Worm (Caenorhabditis elegans) whole organism, L1 larva: ENCODE measurements around the gene ZK1055.6.
A peak's percentile ranks its signal among the peaks of the same experiment; 100 is the strongest.

Experiments
- C16A3.4 ChIP-seq: fragments of 150-350 bp; optimal IDR thresholded peaks from 2 replicates; lab custom pipeline; 2014; ENCODE audit warnings: missing biosample characterization, missing genetic modification characterization
- alr-1 ChIP-seq: fragments of 200-800 bp; sonication (Bioruptor generic); optimal IDR thresholded peaks from 2 replicates; lab custom pipeline; 2018; ENCODE audit warnings: borderline replicate concordance, mild to moderate bottlenecking, missing genetic modification characterization, missing compliant biosample characterization
- ceh-63 ChIP-seq: fragments of 200-800 bp; sonication (Bioruptor generic); optimal IDR thresholded peaks from 2 replicates; lab custom pipeline; 2018; ENCODE audit warnings: mild to moderate bottlenecking, missing genetic modification characterization, missing compliant biosample characterization
- ceh-8 ChIP-seq: fragments of 200-800 bp; sonication (Bioruptor generic); optimal IDR thresholded peaks from 2 replicates; lab custom pipeline; 2018; ENCODE audit warnings: mild to moderate bottlenecking, missing genetic modification characterization, moderate library complexity, missing compliant biosample characterization
- ceh-82 ChIP-seq, 3 experiments: fragments of 150-350 bp in 1 of 3; sonication (generic microtip) in 2 of 3; optimal IDR thresholded peaks; 2 replicates each; lab custom pipeline; 2014 to 2017; ENCODE audit warnings: missing biosample characterization in 3 of 3, missing genetic modification characterization in 3 of 3
- ceh-88 ChIP-seq: fragments of 200-800 bp; sonication (Bioruptor generic); IDR thresholded peaks from 2 replicates; pipeline ENCODE4 v1.3.6; 2022; ENCODE audit warnings: missing genetic modification characterization, missing compliant biosample characterization
- ceh-90 ChIP-seq: sonication (generic microtip); optimal IDR thresholded peaks from 2 replicates; lab custom pipeline; 2016; ENCODE audit warnings: missing genetic modification characterization, missing compliant biosample characterization
- dpl-1 ChIP-seq, 3 experiments: fragments of 150-350 bp in 2 of 3; sonication (generic microtip) in 1 of 3; optimal IDR thresholded peaks; 2 replicates each; lab custom pipeline; 2014 to 2017; ENCODE audit warnings: missing biosample characterization in 3 of 3, missing genetic modification characterization in 3 of 3, missing genetic modification reagents in 3 of 3
- dsc-1 ChIP-seq: sonication (generic microtip); optimal IDR thresholded peaks from 2 replicates; lab custom pipeline; 2016; ENCODE audit warnings: mild to moderate bottlenecking, missing genetic modification characterization, missing compliant biosample characterization
- efl-3 ChIP-seq: fragments of 200-800 bp; sonication (Bioruptor generic); optimal IDR thresholded peaks from 2 replicates; lab custom pipeline; 2018; ENCODE audit warnings: mild to moderate bottlenecking, missing genetic modification characterization, missing compliant biosample characterization
- elt-2 ChIP-seq: sonication (generic microtip); optimal IDR thresholded peaks from 2 replicates; lab custom pipeline; 2016; ENCODE audit warnings: missing genetic modification characterization, mild to moderate bottlenecking, inconsistent platforms, missing compliant biosample characterization, missing genetic modification reagents
- fkh-10 ChIP-seq: sonication (generic microtip); optimal IDR thresholded peaks from 2 replicates; lab custom pipeline; 2017; ENCODE audit warnings: missing biosample characterization, missing genetic modification reagents, missing genetic modification characterization
- fkh-8 ChIP-seq: sonication (generic microtip); optimal IDR thresholded peaks from 2 replicates; lab custom pipeline; 2016; ENCODE audit warnings: mild to moderate bottlenecking, missing genetic modification characterization, missing compliant biosample characterization
- grh-1 ChIP-seq: fragments of 200-800 bp; sonication (Bioruptor generic); IDR thresholded peaks from 2 replicates; pipeline ENCODE4 v1.3.6; 2022; ENCODE audit warnings: missing genetic modification reagents, missing genetic modification characterization, missing compliant biosample characterization
- hpl-2 ChIP-seq: fragments of 150-350 bp; optimal IDR thresholded peaks from 2 replicates; lab custom pipeline; 2014; ENCODE audit warnings: missing biosample characterization, missing genetic modification reagents, missing genetic modification characterization
- isw-1 ChIP-seq: fragments of 200-800 bp; sonication (Bioruptor generic); IDR thresholded peaks from 2 replicates; pipeline ENCODE4 v1.3.6; 2022; ENCODE audit warnings: missing genetic modification characterization, missing compliant biosample characterization
- lin-13 ChIP-seq: fragments of 150-350 bp; optimal IDR thresholded peaks from 2 replicates; lab custom pipeline; 2014; ENCODE audit warnings: missing biosample characterization, missing genetic modification reagents, missing genetic modification characterization
- lin-14 ChIP-seq: fragments of 200-800 bp; sonication (Bioruptor generic); optimal IDR thresholded peaks from 2 replicates; lab custom pipeline; 2018; ENCODE audit warnings: mild to moderate bottlenecking, missing genetic modification characterization, moderate library complexity, missing compliant biosample characterization
- lin-39 ChIP-seq: fragments of 150-350 bp; optimal IDR thresholded peaks from 2 replicates; lab custom pipeline; 2014; ENCODE audit warnings: missing biosample characterization, missing genetic modification reagents, missing genetic modification characterization
- lir-3 ChIP-seq: sonication (generic microtip); optimal IDR thresholded peaks from 2 replicates; lab custom pipeline; 2016; ENCODE audit warnings: mild to moderate bottlenecking, missing genetic modification characterization, moderate library complexity, missing compliant biosample characterization; ENCODE audit not compliant: poor library complexity
- lsy-2 ChIP-seq, 2 experiments: fragments of 150-350 bp; optimal IDR thresholded peaks; 2 replicates each; lab custom pipeline; 2014; ENCODE audit warnings: missing biosample characterization in 2 of 2, missing genetic modification characterization in 2 of 2
- mab-9 ChIP-seq: fragments of 200-800 bp; sonication (Bioruptor generic); IDR thresholded peaks from 2 replicates; pipeline ENCODE4 v1.3.6; 2022; ENCODE audit warnings: missing genetic modification reagents, missing genetic modification characterization, missing compliant biosample characterization
- mdl-1 ChIP-seq, 2 experiments: fragments of 150-350 bp; optimal IDR thresholded peaks; 2 replicates each; lab custom pipeline; 2014 to 2017; ENCODE audit warnings: missing biosample characterization in 2 of 2, missing genetic modification characterization in 2 of 2, inconsistent platforms in 1 of 2
- mef-2 ChIP-seq: fragments of 150-350 bp; optimal IDR thresholded peaks from 2 replicates; lab custom pipeline; 2014; ENCODE audit warnings: missing biosample characterization, missing genetic modification characterization
- nhr-11 ChIP-seq: fragments of 150-350 bp; optimal IDR thresholded peaks from 2 replicates; lab custom pipeline; 2014; ENCODE audit warnings: missing biosample characterization, missing genetic modification characterization
- nhr-12 ChIP-seq: sonication (generic microtip); optimal IDR thresholded peaks from 2 replicates; lab custom pipeline; 2017; ENCODE audit warnings: missing biosample characterization, missing genetic modification characterization
- nhr-19 ChIP-seq: fragments of 200-800 bp; sonication (Bioruptor generic); conservative IDR thresholded peaks from 2 replicates; pipeline ENCODE4 v1.3.6; 2022; ENCODE audit warnings: missing genetic modification characterization, missing compliant biosample characterization
- nhr-20 ChIP-seq: sonication (generic microtip); optimal IDR thresholded peaks from 2 replicates; lab custom pipeline; 2016; ENCODE audit warnings: mild to moderate bottlenecking, missing genetic modification characterization, missing compliant biosample characterization
- nhr-237 ChIP-seq: fragments of 150-350 bp; optimal IDR thresholded peaks from 2 replicates; lab custom pipeline; 2014; ENCODE audit warnings: missing biosample characterization, missing genetic modification characterization
- nhr-47 ChIP-seq: sonication (generic microtip); optimal IDR thresholded peaks from 2 replicates; lab custom pipeline; 2016; ENCODE audit warnings: mild to moderate bottlenecking, missing genetic modification characterization, moderate library complexity, missing compliant biosample characterization
- nhr-71 ChIP-seq: sonication (generic microtip); optimal IDR thresholded peaks from 2 replicates; lab custom pipeline; 2016; ENCODE audit warnings: mild to moderate bottlenecking, missing genetic modification characterization, moderate library complexity, missing compliant biosample characterization
- nhr-77 ChIP-seq: fragments of 150-350 bp; optimal IDR thresholded peaks from 2 replicates; lab custom pipeline; 2014; ENCODE audit warnings: missing biosample characterization, missing genetic modification characterization
- pag-3 ChIP-seq: sonication (generic microtip); optimal IDR thresholded peaks from 2 replicates; lab custom pipeline; 2017; ENCODE audit warnings: missing genetic modification characterization, mild to moderate bottlenecking, missing compliant biosample characterization, antibody characterized with exemption, borderline replicate concordance; ENCODE audit not compliant: insufficient read depth
- pax-3 ChIP-seq: fragments of 200-800 bp; sonication (Bioruptor generic); optimal IDR thresholded peaks from 2 replicates; lab custom pipeline; 2018; ENCODE audit warnings: mild to moderate bottlenecking, missing genetic modification characterization, moderate library complexity, missing compliant biosample characterization
- skn-1 ChIP-seq: fragments of 150-350 bp; optimal IDR thresholded peaks from 2 replicates; lab custom pipeline; 2014; ENCODE audit warnings: missing biosample characterization, missing genetic modification characterization
- sox-4 ChIP-seq: sonication (generic microtip); optimal IDR thresholded peaks from 2 replicates; lab custom pipeline; 2016; ENCODE audit warnings: missing genetic modification characterization, missing compliant biosample characterization
- sptf-1 ChIP-seq: fragments of 150-350 bp; optimal IDR thresholded peaks from 2 replicates; lab custom pipeline; 2014; ENCODE audit warnings: missing biosample characterization, missing genetic modification characterization
- swsn-7 ChIP-seq: sonication (generic microtip); optimal IDR thresholded peaks from 2 replicates; lab custom pipeline; 2016; ENCODE audit warnings: missing genetic modification characterization, missing compliant biosample characterization
- unc-30 ChIP-seq: sonication (generic microtip); optimal IDR thresholded peaks from 2 replicates; lab custom pipeline; 2017; ENCODE audit warnings: missing biosample characterization, missing genetic modification characterization
- unc-86 ChIP-seq: sonication (generic microtip); optimal IDR thresholded peaks from 2 replicates; lab custom pipeline; 2016; ENCODE audit warnings: missing genetic modification characterization, missing compliant biosample characterization
- unc-98 ChIP-seq: fragments of 200-800 bp; sonication (Bioruptor generic); IDR thresholded peaks from 2 replicates; pipeline ENCODE4 v1.3.6; 2022; ENCODE audit warnings: missing genetic modification characterization, missing compliant biosample characterization
- xbp-1 ChIP-seq: sonication (generic microtip); optimal IDR thresholded peaks from 2 replicates; lab custom pipeline; 2016; ENCODE audit warnings: missing genetic modification characterization, missing compliant biosample characterization
- ztf-4 ChIP-seq: fragments of 150-350 bp; optimal IDR thresholded peaks from 2 replicates; lab custom pipeline; 2014; ENCODE audit warnings: missing biosample characterization, missing genetic modification characterization

ZK1055.6 gene

ce11 chrV:6645810-6646209 is 43.4 kb upstream of the ZK1055.6 start:
- TF ChIP-seq pag-3 (tag; lab: Kevin White, UChicago) (no peak), fkh-8 (peak; percentile 27), grh-1 (GFP tag; lab: Robert Waterston, UW) (no peak), nhr-19 (GFP tag; lab: Robert Waterston, UW) (no peak), efl-3 (GFP tag; lab: Kevin White, UChicago) (no peak), nhr-77 (no peak), ceh-63 (GFP tag; lab: Kevin White, UChicago) (no peak), alr-1 (tag; lab: Kevin White, UChicago) (no peak), ceh-8 (no peak), swsn-7 (no peak), dpl-1 (GFP tag; optimal IDR thresholded peaks at IDR 0.05; lab: Kevin White, UChicago) (no peak), mdl-1 (tag; optimal IDR thresholded peaks at IDR 0.05; lab: Kevin White, UChicago) (no peak), nhr-12 (tag; lab: Kevin White, UChicago) (no peak), lin-39 (tag; lab: Kevin White, UChicago) (no peak), nhr-11 (tag; lab: Kevin White, UChicago) (no peak), sptf-1 (tag; lab: Kevin White, UChicago) (no peak), sox-4 (peak; percentile 66), isw-1 (no peak), nhr-47 (tag; lab: Kevin White, UChicago) (peak; percentile 36), nhr-71 (tag; lab: Kevin White, UChicago) (peak; percentile 27), pax-3 (tag; lab: Kevin White, UChicago) (peak; percentile 19), dsc-1 (tag; lab: Kevin White, UChicago) (peak; percentile 97)
- TF ChIP-seq, all 84 proteins: peak for 6

ce11 chrV:6632925-6633324 is 30.5 kb upstream of the ZK1055.6 start, which contains the start of gene scd-2:
Gene scd-2 (plus strand): TSS chrV:6633225.
- TF ChIP-seq unc-30 (tag; lab: Kevin White, UChicago) (no peak), ceh-63 (GFP tag; lab: Kevin White, UChicago) (no peak), nhr-12 (tag; lab: Kevin White, UChicago) (no peak), ceh-90 (tag; lab: Kevin White, UChicago) (no peak), nhr-11 (tag; lab: Kevin White, UChicago) (no peak), unc-98 (no peak), alr-1 (tag; lab: Kevin White, UChicago) (no peak), nhr-71 (tag; lab: Kevin White, UChicago) (no peak), dpl-1 (GFP tag; optimal IDR thresholded peaks at IDR 0.05; lab: Kevin White, UChicago) (no peak), nhr-237 (tag; lab: Kevin White, UChicago) (no peak), mab-9 (GFP tag; lab: Robert Waterston, UW) (no peak), fkh-8 (no peak)
- TF ChIP-seq, all 84 proteins: peak for 0

- peak; percentile 67 for TF ChIP-seq fkh-8
- TF ChIP-seq dsc-1 (tag; lab: Kevin White, UChicago) = peak; percentile 35
- TF ChIP-seq ceh-82 (tag; optimal IDR thresholded peaks at IDR 0.05; lab: Kevin White, UChicago) = peak in 1 of 3 experiments; percentile 24
- TF ChIP-seq hpl-2 (GFP tag; lab: Kevin White, UChicago) = no peak
- TF ChIP-seq lir-3 (tag; lab: Kevin White, UChicago) = no peak
- peak in 1 of 2 experiments; percentile 2 for TF ChIP-seq lsy-2 (tag; optimal IDR thresholded peaks at IDR 0.05; lab: Kevin White, UChicago)
- TF ChIP-seq unc-86 (tag; lab: Kevin White, UChicago) = peak; percentile 2
- no peak for TF ChIP-seq ceh-88
- TF ChIP-seq lin-14 (GFP tag; lab: Kevin White, UChicago) = peak; percentile 34
These were observed 29.5 kb upstream of the ZK1055.6 start for ce11 chrV:6631866-6632265.

ce11 chrV:6630769-6631168 is 28.4 kb upstream of the ZK1055.6 start:
- TF ChIP-seq fkh-10 (GFP tag; lab: Kevin White, UChicago) (no peak), mef-2 (peak; percentile 37), fkh-8 (peak; percentile 97), mab-9 (GFP tag; lab: Robert Waterston, UW) (0 out of 2 replicates have a peak, but pooled peaks have one; percentile 22), lsy-2 (tag; optimal IDR thresholded peaks at IDR 0.05; lab: Kevin White, UChicago) (peak in 1 of 2 experiments; percentile 14), nhr-20 (tag; lab: Kevin White, UChicago) (peak; percentile 61), lin-13 (GFP tag; lab: Kevin White, UChicago) (no peak), skn-1 (no peak), ceh-8 (peak; percentile 84), nhr-47 (tag; lab: Kevin White, UChicago) (peak; percentile 83), swsn-7 (peak; percentile 52), nhr-77 (no peak), pax-3 (tag; lab: Kevin White, UChicago) (peak; percentile 61), ztf-4 (peak; percentile 40), ceh-88 (no peak), xbp-1 (tag; lab: Kevin White, UChicago) (peak; percentile 21), mdl-1 (tag; optimal IDR thresholded peaks at IDR 0.05; lab: Kevin White, UChicago) (no peak), lin-14 (GFP tag; lab: Kevin White, UChicago) (peak; percentile 49), elt-2 (tag; lab: Kevin White, UChicago) (no peak), C16A3.4 (tag; lab: Kevin White, UChicago) (no peak), nhr-19 (GFP tag; lab: Robert Waterston, UW) (0 out of 2 replicates have a peak, but pooled peaks have one; percentile 12)
